Worm (Caenorhabditis elegans): ENCODE measurements around the gene famp-1.
A peak's percentile ranks its signal among the peaks of the same experiment; 100 is the strongest.

famp-1 gene

DNA sequence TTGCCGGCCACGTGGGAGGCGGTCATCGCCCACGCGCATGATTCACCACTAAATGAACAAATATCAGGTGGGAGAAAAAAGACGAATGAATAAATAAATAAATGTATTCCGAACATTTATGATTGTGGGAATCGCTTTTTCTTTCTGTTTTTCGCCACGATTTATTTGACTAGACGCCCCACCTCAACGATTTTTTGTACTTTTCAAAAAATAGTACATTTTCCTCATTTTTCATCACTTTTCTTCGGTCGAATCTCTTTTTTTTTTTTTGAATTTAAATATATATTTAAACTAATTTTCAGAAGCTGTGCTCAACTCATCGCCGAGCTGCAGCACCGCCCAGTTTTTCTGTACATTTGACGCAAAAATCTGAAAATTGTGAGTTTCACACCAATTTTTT, 40.9 kb downstream of the famp-1 start, which contains the start of gene fnip-2:
Gene fnip-2, plus strand, starts transcription at position 301 of the 400 bp plus-strand sequence.
- TF ChIP-seq xnd-1 (tag; optimal IDR thresholded peaks at IDR 0.05): no peak
- no peak for TF ChIP-seq nhr-90 (tag; optimal IDR thresholded peaks at IDR 0.05)
- no peak for TF ChIP-seq lin-26 (GFP tag; IDR thresholded peaks at IDR 0.05)
- no peak for TF ChIP-seq B0019.2 (GFP tag; conservative IDR thresholded peaks at IDR 0.05)
- no peak for TF ChIP-seq aptf-2 (GFP tag; conservative IDR thresholded peaks at IDR 0.05)
- TF ChIP-seq pha-4 (tag; optimal IDR thresholded peaks at IDR 0.05): no peak
- no peak for TF ChIP-seq zfh-2 (GFP tag; conservative IDR thresholded peaks at IDR 0.05)
- no peak for TF ChIP-seq lir-1 (GFP tag; conservative IDR thresholded peaks at IDR 0.05)
- TF ChIP-seq aptf-3 (GFP tag; IDR thresholded peaks at IDR 0.05): no peak
- TF ChIP-seq F55B11.4 (tag; optimal IDR thresholded peaks at IDR 0.05; ENCODE audit: borderline replicate concordance, insufficient read depth): no peak
- no peak for TF ChIP-seq F52B5.7 (tag; optimal IDR thresholded peaks at IDR 0.05)
- TF ChIP-seq die-1 (tag; optimal IDR thresholded peaks at IDR 0.05): no peak
- no peak for TF ChIP-seq madf-8 (GFP tag; conservative IDR thresholded peaks at IDR 0.05)
- no peak for TF ChIP-seq akir-1 (GFP tag; optimal IDR thresholded peaks at IDR 0.05)

DNA sequence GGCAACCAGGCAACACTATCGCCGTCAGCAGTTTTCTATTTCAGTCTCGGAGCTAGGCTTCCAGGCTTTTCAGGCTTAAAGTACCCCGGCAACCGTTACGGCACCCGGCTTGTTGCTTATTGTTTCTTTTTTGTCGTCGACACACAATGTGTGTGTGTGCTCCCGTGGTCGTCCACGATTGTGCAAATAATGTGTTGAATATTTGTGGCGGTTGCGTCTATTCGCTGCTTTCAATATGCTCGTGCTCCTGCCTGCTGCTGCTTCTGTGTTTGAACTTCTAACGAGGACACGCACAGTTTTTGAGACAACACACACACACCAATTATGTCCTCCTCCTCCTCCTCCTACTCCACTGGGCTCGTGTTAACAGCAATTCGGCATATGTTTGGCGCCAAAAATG, 42.1 kb downstream of the famp-1 start:
- TF ChIP-seq atf-7 (tag; optimal IDR thresholded peaks at IDR 0.05): no peak
- TF ChIP-seq cebp-1 (GFP tag; IDR thresholded peaks at IDR 0.05): 0 out of 2 replicates have a peak, but pooled peaks have one; percentile 24
- no peak for TF ChIP-seq cebp-1 (tag; optimal IDR thresholded peaks at IDR 0.05)

DNA sequence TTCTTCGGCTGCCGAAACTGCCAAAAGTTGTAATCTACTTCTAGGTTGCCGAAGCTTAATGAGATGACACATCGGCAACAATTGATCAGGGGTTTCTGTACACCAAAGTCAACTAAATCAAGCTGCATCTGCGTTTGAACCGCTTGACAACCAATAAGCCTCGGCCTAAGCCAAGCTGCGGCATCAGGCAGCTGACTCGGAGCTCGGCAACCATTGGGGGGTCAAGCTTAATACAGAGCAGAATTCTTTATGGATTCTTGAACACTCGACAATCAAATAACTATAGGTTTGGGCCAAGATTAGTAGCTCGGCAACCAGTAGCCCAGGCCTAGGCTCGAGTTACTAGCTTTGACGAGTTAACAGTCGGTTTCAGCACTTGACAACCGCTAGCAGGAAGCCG, 42.6 kb downstream of the famp-1 start:
- TF ChIP-seq snpc-4 (GFP tag; optimal IDR thresholded peaks at IDR 0.05) (no peak), snpc-4 (tag; optimal IDR thresholded peaks at IDR 0.05) (no peak), F49E8.2 (tag; optimal IDR thresholded peaks at IDR 0.05; ENCODE audit: insufficient read depth) (no peak), nhr-27 (tag; optimal IDR thresholded peaks at IDR 0.05) (no peak), Y56A3A.18 (GFP tag; IDR thresholded peaks at IDR 0.05) (no peak), F10E7.11 (tag; optimal IDR thresholded peaks at IDR 0.05) (no peak), ztf-26 (tag; optimal IDR thresholded peaks at IDR 0.05) (no peak), sdz-38 (tag; optimal IDR thresholded peaks at IDR 0.05) (no peak), ztf-3 (GFP tag; optimal IDR thresholded peaks at IDR 0.05) (no peak), nfyb-1 (GFP tag; IDR thresholded peaks at IDR 0.05) (no peak), him-1 (tag; optimal IDR thresholded peaks at IDR 0.05) (no peak), mcd-1 (GFP tag; IDR thresholded peaks at IDR 0.05) (no peak), hrde-1 (tag; optimal IDR thresholded peaks at IDR 0.05; ENCODE audit: borderline replicate concordance) (no peak)

DNA sequence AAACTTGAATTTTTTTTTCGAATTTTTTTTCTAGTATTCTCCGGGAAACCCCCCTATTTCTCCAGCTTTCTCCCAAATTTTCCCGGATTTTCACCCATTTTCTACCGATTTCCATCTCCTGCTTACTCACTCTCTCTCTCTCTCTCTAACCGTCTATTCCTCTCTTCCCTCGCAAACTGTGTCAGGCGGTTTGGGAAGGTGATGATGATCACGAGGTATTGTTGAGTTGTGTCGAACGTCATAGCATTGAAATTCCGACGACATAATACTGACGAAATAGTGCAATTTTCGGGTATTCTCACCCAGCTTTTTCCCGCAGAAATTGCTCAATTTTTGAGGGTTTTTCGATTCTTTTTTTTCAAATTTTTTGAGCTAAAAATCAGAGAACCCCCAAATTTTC, 43.3 kb downstream of the famp-1 start:
- TF ChIP-seq nfya-2 (GFP tag; IDR thresholded peaks at IDR 0.05) (no peak), athp-1 (tag; optimal IDR thresholded peaks at IDR 0.05) (no peak), attf-5 (GFP tag; optimal IDR thresholded peaks at IDR 0.05) (peak; percentile 44), sptf-2 (GFP tag; optimal IDR thresholded peaks at IDR 0.05) (no peak), ceh-91 (GFP tag; IDR thresholded peaks at IDR 0.05) (no peak), F52B5.7 (tag; optimal IDR thresholded peaks at IDR 0.05) (no peak), K12H6.12 (tag; optimal IDR thresholded peaks at IDR 0.05) (peak; percentile 25), nfya-1 (tag; optimal IDR thresholded peaks at IDR 0.05; ENCODE audit: borderline replicate concordance, insufficient read depth) (no peak), D2030.7 (GFP tag; IDR thresholded peaks at IDR 0.05) (no peak), egl-18 (GFP tag; IDR thresholded peaks at IDR 0.05) (no peak), ama-1 (optimal IDR thresholded peaks at IDR 0.05) (peak; percentile 39), ama-1 (GFP tag; optimal IDR thresholded peaks at IDR 0.05) (no peak), K11D2.4 (GFP tag; IDR thresholded peaks at IDR 0.05) (peak; percentile 76; the same call in 1 of the 2 replicates), Y53G8AR.9 (GFP tag; conservative IDR thresholded peaks at IDR 0.05) (no peak), lsy-27 (tag; optimal IDR thresholded peaks at IDR 0.05; ENCODE audit: borderline replicate concordance, insufficient read depth) (no peak), ztf-26 (tag; optimal IDR thresholded peaks at IDR 0.05) (no peak), hmg-1.2 (GFP tag; IDR thresholded peaks at IDR 0.05) (peak; percentile 43; the same call in 1 of the 2 replicates), lir-1 (GFP tag; conservative IDR thresholded peaks at IDR 0.05) (0 out of 2 replicates have a peak, but pooled peaks have one; percentile 11), cebp-1 (GFP tag; IDR thresholded peaks at IDR 0.05) (peak; percentile 75), cebp-1 (tag; optimal IDR thresholded peaks at IDR 0.05) (peak; percentile 80)
